Fruit fly (Drosophila melanogaster): ENCODE results near the gene Dnz1.

Gene Dnz1

dm6 chr2L:10856328-10856942 is at the start of gene Dnz1:
TSS of gene Dnz1 (minus strand) at chr2L:10856644.
- peak; percentile 4 for TF ChIP-seq noc (tag; optimal IDR thresholded peaks at IDR 0.05)

- TF ChIP-seq noc (tag; optimal IDR thresholded peaks at IDR 0.05) = no peak
These were observed 45.2 kb upstream of the Dnz1 start, which contains the start of gene CG14070 for dm6 chr2L:10901685-10902084. TSS of gene CG14070 (minus strand) at chr2L:10901785.

dm6 chr2L:10888827-10889226 is 32.4 kb upstream of the Dnz1 start, which contains the start of gene CG14071:
TSS of gene CG14071 (minus strand) at chr2L:10888927.
- no peak for TF ChIP-seq noc (tag; optimal IDR thresholded peaks at IDR 0.05)

dm6 chr2L:10869867-10870266 is 13.4 kb upstream of the Dnz1 start, which contains the start of gene CG12517:
TSS of gene CG12517 (plus strand) at chr2L:10870167.
- no peak for TF ChIP-seq noc (tag; optimal IDR thresholded peaks at IDR 0.05)

- TF ChIP-seq noc (tag; optimal IDR thresholded peaks at IDR 0.05) = no peak
These were observed 1.9 kb upstream of the Dnz1 start, which contains the start of the genes aurB and Stam for dm6 chr2L:10858064-10859047. TSS of gene aurB (minus strand) at chr2L:10858094. TSS of gene Stam (plus strand) at chr2L:10858536.

- no peak for TF ChIP-seq noc (tag; optimal IDR thresholded peaks at IDR 0.05)
These were observed 5.0 kb downstream of the Dnz1 start for dm6 chr2L:10851336-10851862.

- TF ChIP-seq noc (tag; optimal IDR thresholded peaks at IDR 0.05) = peak; percentile 25
These were observed 6.0 kb downstream of the Dnz1 start, which contains the start of gene porin for dm6 chr2L:10850320-10850990. TSS of gene porin (minus strand) at chr2L:10850848.

dm6 chr2L:10849511-10850191 is 6.8 kb downstream of the Dnz1 start, which contains the start of gene SmydA-3:
TSS of gene SmydA-3 (plus strand) at chr2L:10850141.
- no peak for TF ChIP-seq noc (tag; optimal IDR thresholded peaks at IDR 0.05)

- no peak for TF ChIP-seq noc (tag; optimal IDR thresholded peaks at IDR 0.05)
These were observed 9.5 kb downstream of the Dnz1 start, which contains the start of gene Porin2 for dm6 chr2L:10846944-10847343. TSS of gene Porin2 (minus strand) at chr2L:10847044.

dm6 chr2L:10845564-10845963 is 10.9 kb downstream of the Dnz1 start, which contains the start of the genes CG17139 and CG17140:
TSS of gene CG17139 (minus strand) at chr2L:10845664.
TSS of gene CG17140 (minus strand) at chr2L:10845664.
- TF ChIP-seq noc (tag; optimal IDR thresholded peaks at IDR 0.05) = no peak

dm6 chr2L:10842326-10842725 is 14.1 kb downstream of the Dnz1 start, which contains the start of gene CG6700:
TSS of gene CG6700 (minus strand) at chr2L:10842597.
- TF ChIP-seq noc (tag; optimal IDR thresholded peaks at IDR 0.05) = no peak

- TF ChIP-seq noc (tag; optimal IDR thresholded peaks at IDR 0.05) = no peak
These were observed 14.8 kb downstream of the Dnz1 start for dm6 chr2L:10841619-10842018.

dm6 chr2L:10837491-10837890 is 19.0 kb downstream of the Dnz1 start, which contains the start of gene Nos:
TSS of gene Nos (minus strand) at chr2L:10837511.
- no peak for TF ChIP-seq noc (tag; optimal IDR thresholded peaks at IDR 0.05)

dm6 chr2L:10831590-10831989 is 24.9 kb downstream of the Dnz1 start:
- TF ChIP-seq noc (tag; optimal IDR thresholded peaks at IDR 0.05) = no peak

- no peak for TF ChIP-seq noc (tag; optimal IDR thresholded peaks at IDR 0.05)
These were observed 33.8 kb downstream of the Dnz1 start for dm6 chr2L:10822620-10823019.

All from whole organism, larva.